Fruit fly (Drosophila melanogaster) whole organism, embryonic: ENCODE results near the gene CG5910.

Experiments
- ATbp ChIP-seq: fragments of 200-800 bp; sonication (Bioruptor generic); optimal IDR thresholded peaks from 2 replicates; lab custom pipeline; 2017; ENCODE audit warnings: missing biosample characterization, mild to moderate bottlenecking, missing genetic modification characterization, missing genetic modification reagents
- BtbVII ChIP-seq: fragments of 200-800 bp; sonication (Bioruptor generic); optimal IDR thresholded peaks from 3 replicates; lab custom pipeline; 2017; ENCODE audit warnings: missing biosample characterization, mild to moderate bottlenecking, missing genetic modification characterization
- CG10321 ChIP-seq: fragments of 200-800 bp; sonication (Bioruptor generic); IDR thresholded peaks from 2 replicates; pipeline ENCODE4 v1.3.6; 2022; ENCODE audit warnings: missing biosample characterization, missing genetic modification characterization
- CG11398 ChIP-seq: fragments of 200-800 bp; sonication (Bioruptor generic); optimal IDR thresholded peaks from 2 replicates; lab custom pipeline; 2016; ENCODE audit warnings: missing biosample characterization, missing genetic modification characterization
- CG11456 ChIP-seq: fragments of 200-800 bp; sonication (Bioruptor generic); IDR thresholded peaks from 3 replicates; pipeline ENCODE4 v1.3.6; 2022; ENCODE audit warnings: missing biosample characterization, missing genetic modification characterization
- CG13123 ChIP-seq: fragments of 200-800 bp; sonication (Bioruptor generic); optimal IDR thresholded peaks from 2 replicates; lab custom pipeline; 2016; ENCODE audit warnings: missing biosample characterization, missing genetic modification characterization
- CG13894 ChIP-seq: fragments of 200-800 bp; sonication (Bioruptor generic); optimal IDR thresholded peaks from 3 replicates; lab custom pipeline; 2018; ENCODE audit warnings: missing biosample characterization, mild to moderate bottlenecking, missing genetic modification characterization, moderate library complexity
- CG14667 ChIP-seq: fragments of 200-800 bp; sonication (Bioruptor generic); IDR thresholded peaks from 2 replicates; pipeline ENCODE4 v1.3.6; 2022; ENCODE audit warnings: missing biosample characterization, missing genetic modification characterization
- CG14965 ChIP-seq: fragments of 200-800 bp; sonication (Bioruptor generic); optimal IDR thresholded peaks from 2 replicates; lab custom pipeline; 2016; ENCODE audit warnings: missing biosample characterization, missing genetic modification characterization, borderline replicate concordance
- CG15514 ChIP-seq: fragments of 200-800 bp; sonication (Bioruptor generic); optimal IDR thresholded peaks from 3 replicates; lab custom pipeline; 2017; ENCODE audit warnings: missing biosample characterization, missing genetic modification characterization, mild to moderate bottlenecking, moderate library complexity, missing genetic modification reagents
- CG1603 ChIP-seq: fragments of 200-800 bp; sonication (Bioruptor generic); optimal IDR thresholded peaks from 2 replicates; lab custom pipeline; 2019; ENCODE audit warnings: missing biosample characterization, mild to moderate bottlenecking, missing genetic modification characterization, moderate library complexity
- CG16815 ChIP-seq: fragments of 200-800 bp; sonication (Bioruptor generic); optimal IDR thresholded peaks from 3 replicates; lab custom pipeline; 2017; ENCODE audit warnings: missing biosample characterization, mild to moderate bottlenecking, missing genetic modification characterization
- CG17568 ChIP-seq: fragments of 200-800 bp; sonication (Bioruptor generic); optimal IDR thresholded peaks from 2 replicates; lab custom pipeline; 2018; ENCODE audit warnings: missing biosample characterization, mild to moderate bottlenecking, missing genetic modification characterization, moderate library complexity
- CG3281 ChIP-seq: fragments of 200-800 bp; sonication (Bioruptor generic); optimal IDR thresholded peaks from 3 replicates; lab custom pipeline; 2017; ENCODE audit warnings: missing biosample characterization, mild to moderate bottlenecking, missing genetic modification characterization
- CG4282 ChIP-seq: fragments of 200-800 bp; sonication (Bioruptor generic); optimal IDR thresholded peaks from 2 replicates; lab custom pipeline; 2016; ENCODE audit warnings: missing biosample characterization, missing genetic modification characterization
- CG4617 ChIP-seq: fragments of 200-800 bp; sonication (Bioruptor generic); optimal IDR thresholded peaks from 3 replicates; lab custom pipeline; 2016; ENCODE audit warnings: missing biosample characterization, missing genetic modification characterization, borderline replicate concordance
- CG7556 ChIP-seq: fragments of 200-800 bp; sonication (Bioruptor generic); optimal IDR thresholded peaks from 2 replicates; lab custom pipeline; 2017; ENCODE audit warnings: missing biosample characterization, mild to moderate bottlenecking, missing genetic modification characterization
- CG7839 ChIP-seq: fragments of 200-800 bp; sonication (Bioruptor generic); optimal IDR thresholded peaks from 3 replicates; lab custom pipeline; 2018; ENCODE audit warnings: missing biosample characterization, mild to moderate bottlenecking, missing genetic modification characterization, moderate library complexity
- CG9437 ChIP-seq: fragments of 200-800 bp; sonication (Bioruptor generic); optimal IDR thresholded peaks from 2 replicates; lab custom pipeline; 2018; ENCODE audit warnings: missing biosample characterization, mild to moderate bottlenecking, missing genetic modification characterization
- CG9727 ChIP-seq: fragments of 200-800 bp; sonication (Bioruptor generic); optimal IDR thresholded peaks from 3 replicates; lab custom pipeline; 2017; ENCODE audit warnings: missing biosample characterization, mild to moderate bottlenecking, missing genetic modification characterization
- CHES-1-like ChIP-seq: fragments of 200-800 bp; sonication (Bioruptor generic); optimal IDR thresholded peaks from 2 replicates; lab custom pipeline; 2016; ENCODE audit warnings: missing biosample characterization, missing genetic modification characterization
- Chrac-16 ChIP-seq: fragments of 200-800 bp; sonication (Bioruptor generic); optimal IDR thresholded peaks from 3 replicates; lab custom pipeline; 2016; ENCODE audit warnings: missing biosample characterization, missing genetic modification characterization
- D ChIP-seq, 2 experiments: fragments of 200-800 bp in 1 of 2; fragments of >200 bp in 1 of 2; sonication (Bioruptor generic) in 1 of 2; optimal IDR thresholded peaks; 2 replicates in 1 of 2; 3 replicates in 1 of 2; lab custom pipeline; 2017; ENCODE audit warnings: mild to moderate bottlenecking in 1 of 2, missing biosample characterization in 1 of 2, missing genetic modification characterization in 1 of 2, missing genetic modification reagents in 1 of 2
- Dfd ChIP-seq, 2 experiments: fragments of >200 bp; optimal IDR thresholded peaks; 2 replicates each; lab custom pipeline; 2017; ENCODE audit warnings: missing biosample characterization in 2 of 2, missing genetic modification characterization in 2 of 2
- Dip3 ChIP-seq: fragments of 200-800 bp; sonication (Bioruptor generic); optimal IDR thresholded peaks from 3 replicates; lab custom pipeline; 2016; ENCODE audit warnings: missing biosample characterization, missing genetic modification characterization
- HHEX ChIP-seq: fragments of 200-800 bp; sonication (Bioruptor generic); optimal IDR thresholded peaks from 3 replicates; lab custom pipeline; 2017; ENCODE audit warnings: missing biosample characterization, mild to moderate bottlenecking, missing genetic modification characterization, missing genetic modification reagents
- HLH4C ChIP-seq: fragments of 200-800 bp; sonication (Bioruptor generic); IDR thresholded peaks from 3 replicates; pipeline ENCODE4 v1.3.6; 2022; ENCODE audit warnings: missing biosample characterization, missing genetic modification characterization; ENCODE audit not compliant: partially characterized antibody
- Hey ChIP-seq: fragments of 200-800 bp; sonication (Bioruptor generic); optimal IDR thresholded peaks from 3 replicates; lab custom pipeline; 2018; ENCODE audit warnings: missing biosample characterization, mild to moderate bottlenecking, missing genetic modification characterization
- HmgD ChIP-seq: fragments of 200-800 bp; sonication (Bioruptor generic); optimal IDR thresholded peaks from 3 replicates; lab custom pipeline; 2016; ENCODE audit warnings: missing biosample characterization, missing genetic modification characterization
- Hr39 ChIP-seq: fragments of >200 bp; optimal IDR thresholded peaks from 2 replicates; lab custom pipeline; 2017
- Jarid2 ChIP-seq: fragments of 200-800 bp; sonication (Bioruptor generic); optimal IDR thresholded peaks from 3 replicates; lab custom pipeline; 2017; ENCODE audit warnings: mild to moderate bottlenecking, missing biosample characterization, missing genetic modification reagents, missing genetic modification characterization
- Lhr ChIP-seq: fragments of 200-800 bp; sonication (Bioruptor generic); optimal IDR thresholded peaks from 3 replicates; lab custom pipeline; 2017; ENCODE audit warnings: mild to moderate bottlenecking, missing biosample characterization, missing genetic modification reagents, missing genetic modification characterization
- Ssrp ChIP-seq: fragments of 200-800 bp; sonication (Bioruptor generic); optimal IDR thresholded peaks from 2 replicates; lab custom pipeline; 2018; ENCODE audit warnings: missing biosample characterization, mild to moderate bottlenecking, missing genetic modification characterization, moderate library complexity
- Tbp ChIP-seq: fragments of >200 bp; optimal IDR thresholded peaks from 2 replicates; lab custom pipeline; 2018; ENCODE audit warnings: missing biosample characterization, missing genetic modification characterization
- al ChIP-seq: fragments of 200-800 bp; sonication (Bioruptor generic); IDR thresholded peaks from 2 replicates; pipeline ENCODE4 v1.3.6; 2022; ENCODE audit warnings: missing biosample characterization, missing genetic modification characterization
- chm ChIP-seq: fragments of 200-800 bp; sonication (Bioruptor generic); IDR thresholded peaks from 2 replicates; pipeline ENCODE4 v1.3.6; 2022; ENCODE audit warnings: missing biosample characterization, missing genetic modification characterization
- chn ChIP-seq: fragments of 200-800 bp; sonication (Bioruptor generic); optimal IDR thresholded peaks from 2 replicates; lab custom pipeline; 2016; ENCODE audit warnings: missing biosample characterization, missing genetic modification characterization
- dati ChIP-seq: fragments of 200-800 bp; sonication (Bioruptor generic); IDR thresholded peaks from 2 replicates; pipeline ENCODE4 v1.3.6; 2022; ENCODE audit warnings: missing biosample characterization, missing genetic modification characterization
- en ChIP-seq: fragments of 200-800 bp; sonication (Bioruptor generic); optimal IDR thresholded peaks from 2 replicates; lab custom pipeline; 2016; ENCODE audit warnings: missing biosample characterization, missing genetic modification characterization
- gcm2 ChIP-seq: fragments of 200-800 bp; sonication (Bioruptor generic); optimal IDR thresholded peaks from 2 replicates; lab custom pipeline; 2016; ENCODE audit warnings: missing biosample characterization, missing genetic modification characterization
- ham ChIP-seq: fragments of 200-800 bp; sonication (Bioruptor generic); IDR thresholded peaks from 2 replicates; pipeline ENCODE4 v1.3.6; 2022; ENCODE audit warnings: missing biosample characterization, missing genetic modification characterization
- nerfin-2 ChIP-seq: fragments of 200-800 bp; sonication (Bioruptor generic); IDR thresholded peaks from 2 replicates; pipeline ENCODE4 v1.3.6; 2022; ENCODE audit warnings: missing biosample characterization, missing genetic modification characterization; ENCODE audit not compliant: partially characterized antibody
- onecut ChIP-seq: fragments of 200-800 bp; sonication (Bioruptor generic); IDR thresholded peaks from 2 replicates; pipeline ENCODE4 v1.3.6; 2022; ENCODE audit warnings: missing biosample characterization, missing genetic modification characterization
- ranshi ChIP-seq: fragments of 200-800 bp; sonication (Bioruptor generic); IDR thresholded peaks from 2 replicates; pipeline ENCODE4 v1.3.6; 2022; ENCODE audit warnings: missing biosample characterization, missing genetic modification characterization
- sens-2 ChIP-seq: fragments of 200-800 bp; sonication (Bioruptor generic); IDR thresholded peaks from 2 replicates; pipeline ENCODE4 v1.3.6; 2022; ENCODE audit warnings: missing biosample characterization, missing genetic modification characterization
- sima ChIP-seq: fragments of 200-800 bp; sonication (Bioruptor generic); optimal IDR thresholded peaks from 2 replicates; lab custom pipeline; 2016; ENCODE audit warnings: missing biosample characterization, missing genetic modification characterization
- stc ChIP-seq: fragments of 200-800 bp; sonication (Bioruptor generic); IDR thresholded peaks from 2 replicates; pipeline ENCODE4 v1.3.6; 2022; ENCODE audit warnings: missing biosample characterization, missing genetic modification characterization
- unpg ChIP-seq: fragments of 200-800 bp; sonication (Bioruptor generic); optimal IDR thresholded peaks from 3 replicates; lab custom pipeline; 2018; ENCODE audit warnings: missing biosample characterization, mild to moderate bottlenecking, missing genetic modification characterization, moderate library complexity

CG5910 gene

DNA sequence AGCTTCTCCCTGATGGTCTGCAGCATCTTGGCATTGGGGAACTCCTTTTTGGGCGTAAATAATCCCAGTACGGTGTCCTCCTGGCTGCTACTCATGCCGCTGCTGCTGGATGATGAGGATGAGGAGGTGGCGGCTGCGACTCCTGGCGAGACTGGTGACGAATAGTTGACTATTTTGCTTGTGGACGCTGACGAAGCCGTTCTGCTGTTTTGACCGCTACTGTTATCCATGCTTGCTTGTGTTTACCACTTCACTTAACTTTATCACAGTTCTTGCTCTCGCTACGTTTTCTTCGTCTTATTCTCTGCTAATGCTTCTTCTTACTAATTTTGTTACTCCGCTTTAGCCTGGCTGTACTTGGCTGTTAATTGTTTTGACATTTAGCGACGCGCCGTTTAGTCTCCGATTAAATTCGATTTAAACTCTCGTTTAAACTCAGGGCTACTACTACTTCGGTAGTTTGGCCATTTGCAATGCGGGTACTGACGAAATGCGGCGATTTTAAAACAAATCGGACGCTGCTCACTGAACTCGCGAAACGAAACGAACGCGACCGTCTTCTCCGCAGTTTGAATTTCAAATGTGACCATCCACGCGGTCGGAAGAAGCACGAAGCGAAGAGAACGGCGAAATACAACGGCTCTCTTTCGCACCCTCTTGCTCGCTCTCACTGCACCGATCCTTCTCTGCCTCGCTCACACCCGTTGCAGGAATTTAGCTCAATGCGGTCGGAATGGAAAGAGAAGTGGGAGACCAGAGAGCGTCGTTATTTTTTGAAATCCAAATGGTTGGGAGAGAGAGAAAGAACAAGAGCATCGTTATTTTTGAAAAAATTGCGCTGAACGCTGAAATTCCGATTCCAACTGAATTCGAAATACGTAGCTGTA, 41.0 kb upstream of the CG5910 start, which contains the start of gene trbl (continued):
- TF ChIP-seq CG4282 (GFP tag; lab: Kevin White, UChicago) (no peak), CG1603 (tag; lab: Kevin White, UChicago) (peak; percentile 27), CG4617 (GFP tag; lab: Kevin White, UChicago) (no peak), ATbp (GFP tag; lab: Kevin White, UChicago) (no peak), Ssrp (tag; lab: Kevin White, UChicago) (no peak), CG10321 (GFP tag; lab: Robert Waterston, UW) (no peak), CG11398 (peak; percentile 17), Hey (tag; lab: Kevin White, UChicago) (no peak), en (no peak), Lhr (GFP tag; lab: Kevin White, UChicago) (no peak), CG11456 (GFP tag; lab: Robert Waterston, UW) (no peak), CG16815 (GFP tag; lab: Kevin White, UChicago) (no peak), CG3281 (GFP tag; lab: Kevin White, UChicago) (peak; percentile 47), dati (GFP tag; lab: Robert Waterston, UW) (0 out of 2 replicates have a peak, but pooled peaks have one; percentile 34), nerfin-2 (GFP tag; lab: Robert Waterston, UW) (peak; percentile 75; the same call in 1 of the 2 replicates), CHES-1-like (GFP tag; lab: Kevin White, UChicago) (no peak), chn (no peak), onecut (peak; percentile 27; the same call in 1 of the 2 replicates), BtbVII (GFP tag; lab: Kevin White, UChicago) (peak; percentile 66), Chrac-16 (GFP tag; lab: Kevin White, UChicago) (no peak), CG9437 (GFP tag; lab: Kevin White, UChicago) (peak; percentile 47), CG14667 (no peak), sima (GFP tag; lab: Kevin White, UChicago) (no peak), CG9727 (no peak), CG7556 (GFP tag; lab: Kevin White, UChicago) (peak; percentile 8), Jarid2 (GFP tag; lab: Kevin White, UChicago) (peak; percentile 80), CG7839 (tag; lab: Kevin White, UChicago) (peak; percentile 25), ham (GFP tag; lab: Robert Waterston, UW) (no peak), sens-2 (GFP tag; lab: Robert Waterston, UW) (no peak), unpg (peak; percentile 20), CG17568 (peak; percentile 18), Hr39 (lab: Kevin White, UChicago) (no peak), chm (peak; percentile 85), HmgD (GFP tag; lab: Kevin White, UChicago) (peak; percentile 58), ranshi (GFP tag; lab: Robert Waterston, UW) (0 out of 2 replicates have a peak, but pooled peaks have one; percentile 7), gcm2 (no peak), Dfd (GFP tag; optimal IDR thresholded peaks at IDR 0.05; lab: Kevin White, UChicago) (no peak), CG14965 (no peak), CG13894 (tag; lab: Kevin White, UChicago) (peak; percentile 79), HLH4C (peak; percentile 73), stc (GFP tag; lab: Robert Waterston, UW) (peak; percentile 37; the same call in 1 of the 2 replicates), al (GFP tag; lab: Robert Waterston, UW) (no peak), CG15514 (peak; percentile 68), D (optimal IDR thresholded peaks at IDR 0.05; lab: Kevin White, UChicago) (peak; percentile 22), D (GFP tag; optimal IDR thresholded peaks at IDR 0.05; lab: Kevin White, UChicago) (no peak), CG13123 (GFP tag; lab: Kevin White, UChicago) (no peak), Tbp (no peak), HHEX (GFP tag; lab: Kevin White, UChicago) (no peak), Dip3 (GFP tag; lab: Kevin White, UChicago) (no peak)
